Worm (Caenorhabditis elegans): Measurements from ENCODE around the gene B0280.2.
A peak's percentile ranks its signal among the peaks of the same experiment; 100 is the strongest.

The B0280.2 gene

DNA sequence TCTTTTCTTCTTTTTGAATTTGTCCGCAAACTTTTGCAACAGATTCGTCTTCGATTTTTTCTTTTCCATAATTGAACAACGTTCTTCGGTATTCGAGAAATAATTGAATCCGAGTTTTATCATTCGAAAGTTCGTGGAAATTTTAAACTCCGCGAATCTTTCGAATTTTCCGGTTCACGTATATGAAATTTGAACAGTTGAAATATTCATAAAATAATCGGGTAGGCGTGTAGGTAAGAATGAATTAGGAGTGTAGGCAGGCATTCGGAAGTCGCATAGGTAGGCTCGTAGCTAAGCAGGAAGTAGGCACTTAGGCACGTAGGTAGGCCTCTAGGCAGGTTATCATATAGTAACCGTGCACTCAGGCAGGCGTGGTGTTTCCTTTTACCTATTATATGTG, 13.7 kb downstream of the B0280.2 start, which contains the start of gene B0280.11 (continued):
- TF ChIP-seq F23B12.7 (tag; optimal IDR thresholded peaks at IDR 0.05; ENCODE audit: insufficient read depth) (no peak), ets-4 (GFP tag; optimal IDR thresholded peaks at IDR 0.05) (no peak), die-1 (tag; optimal IDR thresholded peaks at IDR 0.05) (no peak)

- TF ChIP-seq F57C9.4 (tag; optimal IDR thresholded peaks at IDR 0.05) (no peak), unc-130 (GFP tag; optimal IDR thresholded peaks at IDR 0.05) (peak; percentile 45), B0019.2 (GFP tag; conservative IDR thresholded peaks at IDR 0.05) (no peak), egrh-3 (GFP tag; IDR thresholded peaks at IDR 0.05) (no peak), F55B11.4 (tag; optimal IDR thresholded peaks at IDR 0.05; ENCODE audit: borderline replicate concordance, insufficient read depth) (no peak), madf-8 (GFP tag; conservative IDR thresholded peaks at IDR 0.05) (peak; percentile 31; the same call in 1 of the 2 replicates), attf-5 (GFP tag; optimal IDR thresholded peaks at IDR 0.05) (no peak), athp-1 (tag; optimal IDR thresholded peaks at IDR 0.05) (peak; percentile 28), egl-18 (GFP tag; IDR thresholded peaks at IDR 0.05) (no peak), ZK185.1 (tag; optimal IDR thresholded peaks at IDR 0.05; ENCODE audit: poor library complexity, severe bottlenecking) (no peak), dpl-1 (GFP tag; optimal IDR thresholded peaks at IDR 0.05) (no peak), B0035.1 (tag; optimal IDR thresholded peaks at IDR 0.05) (no peak), hlh-26 (GFP tag; conservative IDR thresholded peaks at IDR 0.05) (no peak), sea-2 (GFP tag; IDR thresholded peaks at IDR 0.05) (no peak), ceh-27 (GFP tag; optimal IDR thresholded peaks at IDR 0.05) (no peak), F22D6.2 (tag; optimal IDR thresholded peaks at IDR 0.05) (no peak), rpc-1 (optimal IDR thresholded peaks at IDR 0.05) (no peak), rpc-1 (tag; optimal IDR thresholded peaks at IDR 0.05) (no peak), lag-1 (GFP tag; IDR thresholded peaks at IDR 0.05) (no peak), Y53G8AR.9 (GFP tag; conservative IDR thresholded peaks at IDR 0.05) (peak; percentile 51; the same call in 1 of the 2 replicates), rec-8 (tag; optimal IDR thresholded peaks at IDR 0.05) (peak in 1 of 2 experiments; percentile 49), akir-1 (GFP tag; optimal IDR thresholded peaks at IDR 0.05) (no peak), ztf-26 (tag; optimal IDR thresholded peaks at IDR 0.05) (no peak), unc-62 (GFP tag; optimal IDR thresholded peaks at IDR 0.05) (no peak), sdz-38 (tag; optimal IDR thresholded peaks at IDR 0.05) (no peak), tbp1 (GFP tag; optimal IDR thresholded peaks at IDR 0.05) (peak; percentile 78), B0336.3 (GFP tag; IDR thresholded peaks at IDR 0.05) (peak; percentile 66; the same call in 1 of the 2 replicates), nhr-120 (GFP tag; IDR thresholded peaks at IDR 0.05) (no peak), ama-1 (optimal IDR thresholded peaks at IDR 0.05) (peak; percentile 8), ama-1 (GFP tag; optimal IDR thresholded peaks at IDR 0.05) (no peak), F57A8.1 (GFP tag; optimal IDR thresholded peaks at IDR 0.05) (no peak), lin-35 (GFP tag; optimal IDR thresholded peaks at IDR 0.05) (peak in 1 of 3 experiments; percentile 40), mcd-1 (GFP tag; IDR thresholded peaks at IDR 0.05) (peak; percentile 55), attf-3 (GFP tag; conservative IDR thresholded peaks at IDR 0.05) (peak; percentile 50; the same call in 1 of the 2 replicates), nhr-27 (tag; optimal IDR thresholded peaks at IDR 0.05) (no peak), him-1 (tag; optimal IDR thresholded peaks at IDR 0.05) (peak; percentile 62), Y67H2A.10 (GFP tag; conservative IDR thresholded peaks at IDR 0.05) (no peak), hrde-1 (tag; optimal IDR thresholded peaks at IDR 0.05; ENCODE audit: borderline replicate concordance) (peak; percentile 75), mel-28 (tag; optimal IDR thresholded peaks at IDR 0.05; ENCODE audit: borderline replicate concordance) (no peak), ets-4 (GFP tag; optimal IDR thresholded peaks at IDR 0.05) (no peak), F49E8.2 (tag; optimal IDR thresholded peaks at IDR 0.05; ENCODE audit: insufficient read depth) (peak; percentile 83), let-526 (GFP tag; IDR thresholded peaks at IDR 0.05) (no peak), D2030.7 (GFP tag; IDR thresholded peaks at IDR 0.05) (peak; percentile 96), ceh-91 (GFP tag; IDR thresholded peaks at IDR 0.05) (0 out of 2 replicates have a peak, but pooled peaks have one; percentile 18), nhr-90 (tag; optimal IDR thresholded peaks at IDR 0.05) (no peak)
These were observed 15.8 kb downstream of the B0280.2 start for ce11 chrIII:7140228-7140710.

Data from whole organism, young adult.